Worm (Caenorhabditis elegans) whole organism, mixed stage, embryonic: ENCODE data around the gene C53B7.6.

Experiments
- blmp-1 ChIP-seq: fragments of 150-350 bp; optimal IDR thresholded peaks from 2 replicates; lab custom pipeline; 2014; ENCODE audit warnings: missing biosample characterization, missing genetic modification characterization
- ces-1 ChIP-seq: fragments of 150-350 bp; optimal IDR thresholded peaks from 2 replicates; lab custom pipeline; 2014; ENCODE audit warnings: missing biosample characterization, missing genetic modification reagents, missing genetic modification characterization
- elt-3 ChIP-seq: fragments of 150-350 bp; optimal IDR thresholded peaks from 2 replicates; lab custom pipeline; 2014; ENCODE audit warnings: missing biosample characterization, missing genetic modification characterization
- nhr-28 ChIP-seq: fragments of 150-350 bp; optimal IDR thresholded peaks from 2 replicates; lab custom pipeline; 2014; ENCODE audit warnings: missing biosample characterization, missing genetic modification characterization

- TF ChIP-seq blmp-1 (tag; lab: Kevin White, UChicago) (no peak), nhr-28 (tag; lab: Kevin White, UChicago) (no peak), ces-1 (GFP tag; lab: Kevin White, UChicago) (no peak), elt-3 (tag; lab: Kevin White, UChicago) (no peak)
Measured at ce11 chrX:6835166-6835565, 33.4 kb downstream of the C53B7.6 start, which contains the start of gene F41B4.2.
